Worm (Caenorhabditis elegans) whole organism, L4/young adult: ENCODE data around the gene zmp-6.

Source experiments
- W03F9.2 ChIP-seq: fragments of 150-350 bp; optimal IDR thresholded peaks from 2 replicates; lab custom pipeline; 2014; ENCODE audit warnings: missing biosample characterization, missing genetic modification characterization
- dao-5 ChIP-seq: sonication (generic microtip); optimal IDR thresholded peaks from 2 replicates; lab custom pipeline; 2016; ENCODE audit warnings: missing genotype, missing genetic modification characterization, moderate library complexity, missing compliant biosample characterization
- him-1 ChIP-seq: sonication (generic microtip); optimal IDR thresholded peaks from 2 replicates; lab custom pipeline; 2016; ENCODE audit warnings: missing genotype, missing genetic modification reagents, missing genetic modification characterization, missing compliant biosample characterization

- TF ChIP-seq W03F9.2 (tag; lab: Kevin White, UChicago) (no peak), dao-5 (tag; lab: Kevin White, UChicago) (no peak), him-1 (no peak)
Observed at ce11 chrIII:7253669-7254068, 6.0 kb upstream of the zmp-6 start.
